Worm (Caenorhabditis elegans) whole organism, early embryonic: ENCODE measurements around the gene nep-11.

Experiments used
- B0310.2 ChIP-seq: sonication (generic microtip); optimal IDR thresholded peaks from 2 replicates; lab custom pipeline; 2016; ENCODE audit warnings: mild to moderate bottlenecking, missing genetic modification characterization, missing compliant biosample characterization
- F13C5.2 ChIP-seq: sonication (generic microtip); optimal IDR thresholded peaks from 2 replicates; lab custom pipeline; 2017; ENCODE audit warnings: mild to moderate bottlenecking, missing genetic modification characterization, inconsistent platforms, missing compliant biosample characterization
- aly-1 ChIP-seq: sonication (generic microtip); optimal IDR thresholded peaks from 2 replicates; lab custom pipeline; 2016; ENCODE audit warnings: missing genetic modification characterization, missing compliant biosample characterization
- ama-1 ChIP-seq: fragments of 150-350 bp; optimal IDR thresholded peaks from 2 replicates; lab custom pipeline; 2014
- ceh-13 ChIP-seq: fragments of 200-800 bp; sonication (Bioruptor generic); optimal IDR thresholded peaks from 2 replicates; lab custom pipeline; 2018; ENCODE audit warnings: mild to moderate bottlenecking, missing genetic modification characterization, missing compliant biosample characterization
- ceh-36 ChIP-seq: sonication (generic microtip); optimal IDR thresholded peaks from 2 replicates; lab custom pipeline; 2016; ENCODE audit warnings: missing genetic modification characterization, inconsistent platforms, missing compliant biosample characterization
- ets-7 ChIP-seq: sonication (generic microtip); optimal IDR thresholded peaks from 2 replicates; lab custom pipeline; 2016; ENCODE audit warnings: missing genotype, missing genetic modification characterization, missing compliant biosample characterization
- flt-1 ChIP-seq: fragments of 200-800 bp; sonication (Bioruptor generic); IDR thresholded peaks from 2 replicates; pipeline ENCODE4 v1.3.6; 2022; ENCODE audit warnings: missing genetic modification characterization, missing compliant biosample characterization
- hmbx-1 ChIP-seq: sonication (generic microtip); optimal IDR thresholded peaks from 2 replicates; lab custom pipeline; 2016; ENCODE audit warnings: mild to moderate bottlenecking, missing genetic modification characterization, missing compliant biosample characterization
- hmg-4 ChIP-seq: fragments of 200-800 bp; sonication (Bioruptor generic); optimal IDR thresholded peaks from 2 replicates; lab custom pipeline; 2018; ENCODE audit warnings: mild to moderate bottlenecking, missing genetic modification characterization, missing compliant biosample characterization
- hnd-1 ChIP-seq: sonication (generic microtip); optimal IDR thresholded peaks from 2 replicates; lab custom pipeline; 2016; ENCODE audit warnings: missing genetic modification characterization, missing compliant biosample characterization
- pes-1 ChIP-seq: fragments of 200-800 bp; sonication (Bioruptor generic); IDR thresholded peaks from 2 replicates; pipeline ENCODE4 v1.3.6; 2022; ENCODE audit warnings: missing genetic modification reagents, missing genetic modification characterization, missing compliant biosample characterization
- scrt-1 ChIP-seq: fragments of 200-800 bp; sonication (Bioruptor generic); IDR thresholded peaks from 2 replicates; pipeline ENCODE4 v1.3.6; 2022; ENCODE audit warnings: missing genetic modification characterization, missing compliant biosample characterization
- sea-1 ChIP-seq: fragments of 200-800 bp; sonication (Bioruptor generic); conservative IDR thresholded peaks from 2 replicates; pipeline ENCODE4 v1.3.6; 2022; ENCODE audit warnings: missing genetic modification characterization, missing compliant biosample characterization
- tbx-11 ChIP-seq: fragments of 200-800 bp; sonication (Bioruptor generic); IDR thresholded peaks from 2 replicates; pipeline ENCODE4 v1.3.6; 2022; ENCODE audit warnings: missing genetic modification characterization, missing compliant biosample characterization
- tbx-37 ChIP-seq: fragments of 200-800 bp; sonication (Bioruptor generic); conservative IDR thresholded peaks from 2 replicates; pipeline ENCODE4 v1.3.6; 2022; ENCODE audit warnings: missing genetic modification reagents, missing genetic modification characterization, missing compliant biosample characterization
- tra-4 ChIP-seq: sonication (generic microtip); optimal IDR thresholded peaks from 2 replicates; lab custom pipeline; 2017; ENCODE audit warnings: missing genetic modification characterization, missing compliant biosample characterization

The nep-11 gene

ce11 chrII:3446647-3447046 is 21.3 kb upstream of the nep-11 start, which contains the start of the genes C16C8.20 and gldi-6:
C16C8.20 (plus strand) TSS chrII:3446947.
gldi-6 (plus strand) TSS chrII:3446947.
- TF ChIP-seq tra-4 (tag; lab: Kevin White, UChicago) (no peak), ceh-36 (tag; lab: Kevin White, UChicago) (no peak), tbx-11 (GFP tag; lab: Robert Waterston, UW) (no peak), ceh-13 (GFP tag; lab: Kevin White, UChicago) (no peak), flt-1 (GFP tag; lab: Robert Waterston, UW) (no peak), hnd-1 (tag; lab: Kevin White, UChicago) (no peak), tbx-37 (no peak)

ce11 chrII:3445285-3445806 is 20.0 kb upstream of the nep-11 start, which contains the start of the genes C16C8.5 and C16C8.16:
C16C8.5 (minus strand) TSS chrII:3445385.
C16C8.16 (plus strand) TSS chrII:3445756.
- TF ChIP-seq hnd-1 (tag; lab: Kevin White, UChicago) (no peak), sea-1 (GFP tag; lab: Robert Waterston, UW) (no peak), scrt-1 (GFP tag; lab: Robert Waterston, UW) (no peak), ets-7 (tag; lab: Kevin White, UChicago) (no peak), tra-4 (tag; lab: Kevin White, UChicago) (no peak), tbx-37 (no peak), F13C5.2 (tag; lab: Kevin White, UChicago) (no peak), hmg-4 (GFP tag; lab: Kevin White, UChicago) (no peak), ceh-36 (tag; lab: Kevin White, UChicago) (no peak), hmbx-1 (no peak), tbx-11 (GFP tag; lab: Robert Waterston, UW) (no peak), flt-1 (GFP tag; lab: Robert Waterston, UW) (no peak), pes-1 (GFP tag; lab: Robert Waterston, UW) (no peak), aly-1 (tag; lab: Kevin White, UChicago) (no peak), B0310.2 (tag; lab: Kevin White, UChicago) (no peak), ama-1 (lab: Kevin White, UChicago) (no peak), ceh-13 (GFP tag; lab: Kevin White, UChicago) (no peak)

- TF ChIP-seq B0310.2 (tag; lab: Kevin White, UChicago) (no peak), ceh-13 (GFP tag; lab: Kevin White, UChicago) (no peak), ets-7 (tag; lab: Kevin White, UChicago) (no peak), hmg-4 (GFP tag; lab: Kevin White, UChicago) (no peak), aly-1 (tag; lab: Kevin White, UChicago) (no peak), scrt-1 (GFP tag; lab: Robert Waterston, UW) (no peak), hmbx-1 (no peak), ama-1 (lab: Kevin White, UChicago) (no peak), sea-1 (GFP tag; lab: Robert Waterston, UW) (no peak)
Measured at ce11 chrII:3444280-3444679, 18.9 kb upstream of the nep-11 start, which contains the start of gene C16C8.4. C16C8.4 (minus strand) TSS chrII:3444380.

ce11 chrII:3443154-3443553 is 17.8 kb upstream of the nep-11 start, which contains the start of gene C16C8.22:
C16C8.22 (minus strand) TSS chrII:3443254.
- no peak for TF ChIP-seq pes-1 (GFP tag; lab: Robert Waterston, UW)

ce11 chrII:3441377-3441776 is 16.0 kb upstream of the nep-11 start, which contains the start of gene C16C8.27:
C16C8.27 (plus strand) TSS chrII:3441677.
- TF ChIP-seq pes-1 (GFP tag; lab: Robert Waterston, UW) (no peak), B0310.2 (tag; lab: Kevin White, UChicago) (no peak), aly-1 (tag; lab: Kevin White, UChicago) (no peak), scrt-1 (GFP tag; lab: Robert Waterston, UW) (no peak), tra-4 (tag; lab: Kevin White, UChicago) (no peak), hmg-4 (GFP tag; lab: Kevin White, UChicago) (no peak), tbx-11 (GFP tag; lab: Robert Waterston, UW) (no peak), hnd-1 (tag; lab: Kevin White, UChicago) (no peak), hmbx-1 (no peak), ceh-13 (GFP tag; lab: Kevin White, UChicago) (no peak), ama-1 (lab: Kevin White, UChicago) (no peak), ets-7 (tag; lab: Kevin White, UChicago) (no peak), F13C5.2 (tag; lab: Kevin White, UChicago) (no peak), sea-1 (GFP tag; lab: Robert Waterston, UW) (no peak), tbx-37 (no peak), flt-1 (GFP tag; lab: Robert Waterston, UW) (no peak)

- TF ChIP-seq pes-1 (GFP tag; lab: Robert Waterston, UW) (no peak), F13C5.2 (tag; lab: Kevin White, UChicago) (no peak), B0310.2 (tag; lab: Kevin White, UChicago) (no peak), flt-1 (GFP tag; lab: Robert Waterston, UW) (no peak), ama-1 (lab: Kevin White, UChicago) (no peak), hmbx-1 (no peak), ets-7 (tag; lab: Kevin White, UChicago) (no peak), hnd-1 (tag; lab: Kevin White, UChicago) (no peak), tbx-11 (GFP tag; lab: Robert Waterston, UW) (no peak)
Measured at ce11 chrII:3440641-3440926, 15.3 kb upstream of the nep-11 start, which contains the start of gene C16C8.17. C16C8.17 (plus strand) TSS chrII:3440827.

ce11 chrII:3439842-3440640 is 14.7 kb upstream of the nep-11 start:
- TF ChIP-seq aly-1 (tag; lab: Kevin White, UChicago) (no peak), F13C5.2 (tag; lab: Kevin White, UChicago) (no peak), tbx-11 (GFP tag; lab: Robert Waterston, UW) (no peak), ceh-13 (GFP tag; lab: Kevin White, UChicago) (no peak), flt-1 (GFP tag; lab: Robert Waterston, UW) (no peak), ets-7 (tag; lab: Kevin White, UChicago) (no peak), hmg-4 (GFP tag; lab: Kevin White, UChicago) (no peak), tra-4 (tag; lab: Kevin White, UChicago) (no peak), scrt-1 (GFP tag; lab: Robert Waterston, UW) (no peak), hmbx-1 (no peak), ceh-36 (tag; lab: Kevin White, UChicago) (no peak), sea-1 (GFP tag; lab: Robert Waterston, UW) (no peak), hnd-1 (tag; lab: Kevin White, UChicago) (no peak), B0310.2 (tag; lab: Kevin White, UChicago) (no peak), tbx-37 (no peak), pes-1 (GFP tag; lab: Robert Waterston, UW) (no peak), ama-1 (lab: Kevin White, UChicago) (no peak)
